Worm (Caenorhabditis elegans): ENCODE results near the gene twk-28.

Gene twk-28

ce11 chrX:4246237-4246697 lies 32.9 kb downstream of the twk-28 start:
- TF ChIP-seq lin-1 (GFP tag; IDR thresholded peaks at IDR 0.05) (no peak), F37D6.2 (tag; optimal IDR thresholded peaks at IDR 0.05) (no peak), D1046.2 (GFP tag; IDR thresholded peaks at IDR 0.05) (no peak), nhr-6 (tag; optimal IDR thresholded peaks at IDR 0.05) (no peak), daf-12 (tag; optimal IDR thresholded peaks at IDR 0.05) (no peak), mdt-29 (GFP tag; IDR thresholded peaks at IDR 0.05) (no peak), lim-7 (GFP tag; IDR thresholded peaks at IDR 0.05) (0 out of 2 replicates have a peak, but pooled peaks have one; percentile 54), spr-1 (tag; optimal IDR thresholded peaks at IDR 0.05) (peak; percentile 2), daf-19 (GFP tag; conservative IDR thresholded peaks at IDR 0.05) (no peak), nhr-28 (tag; optimal IDR thresholded peaks at IDR 0.05) (peak; percentile 18), T26A8.4 (GFP tag; IDR thresholded peaks at IDR 0.05) (peak; percentile 62; the same call in 1 of the 2 replicates), ceh-20 (GFP tag; IDR thresholded peaks at IDR 0.05) (0 out of 2 replicates have a peak, but pooled peaks have one; percentile 35), arid-1 (GFP tag; conservative IDR thresholded peaks at IDR 0.05) (no peak), unc-130 (GFP tag; optimal IDR thresholded peaks at IDR 0.05) (no peak), nhr-237 (tag; optimal IDR thresholded peaks at IDR 0.05) (no peak), hmg-1.1 (GFP tag; IDR thresholded peaks at IDR 0.05) (0 out of 2 replicates have a peak, but pooled peaks have one; percentile 7), mxl-3 (GFP tag; optimal IDR thresholded peaks at IDR 0.05) (peak; percentile 70), lin-15B (tag; optimal IDR thresholded peaks at IDR 0.05) (no peak), madf-5 (GFP tag; IDR thresholded peaks at IDR 0.05) (no peak), nhr-111 (GFP tag; optimal IDR thresholded peaks at IDR 0.05) (no peak), spr-3 (GFP tag; optimal IDR thresholded peaks at IDR 0.05) (no peak), lin-13 (GFP tag; optimal IDR thresholded peaks at IDR 0.05) (no peak), zip-2 (tag; optimal IDR thresholded peaks at IDR 0.05) (peak; percentile 23), ztf-11 (tag; optimal IDR thresholded peaks at IDR 0.05) (no peak), nhr-10 (tag; optimal IDR thresholded peaks at IDR 0.05) (peak; percentile 40), saeg-2 (GFP tag; IDR thresholded peaks at IDR 0.05) (no peak), gei-8 (GFP tag; optimal IDR thresholded peaks at IDR 0.05) (no peak), daf-16 (GFP tag; optimal IDR thresholded peaks at IDR 0.05) (peak; percentile 8 to 58), daf-16 (tag; optimal IDR thresholded peaks at IDR 0.05) (peak; percentile 70), ztf-7 (tag; optimal IDR thresholded peaks at IDR 0.05) (no peak), duxl-1 (tag; optimal IDR thresholded peaks at IDR 0.05; ENCODE audit: poor library complexity) (no peak), mep-1 (tag; optimal IDR thresholded peaks at IDR 0.05) (peak; percentile 48), nhr-25 (tag; optimal IDR thresholded peaks at IDR 0.05; ENCODE audit: borderline replicate concordance, insufficient read depth) (no peak), nhr-76 (tag; optimal IDR thresholded peaks at IDR 0.05) (no peak), nhr-41 (GFP tag; IDR thresholded peaks at IDR 0.05) (peak; percentile 38; the same call in 1 of the 2 replicates), mxl-2 (GFP tag; conservative IDR thresholded peaks at IDR 0.05) (0 out of 2 replicates have a peak, but pooled peaks have one; percentile 2), nhr-48 (tag; optimal IDR thresholded peaks at IDR 0.05) (no peak), unc-39 (tag; optimal IDR thresholded peaks at IDR 0.05) (no peak), mdl-1 (tag; optimal IDR thresholded peaks at IDR 0.05) (peak in 1 of 2 experiments; percentile 73), ceh-28 (tag; optimal IDR thresholded peaks at IDR 0.05) (no peak), nhr-77 (tag; optimal IDR thresholded peaks at IDR 0.05) (peak; percentile 37), fkh-10 (GFP tag; optimal IDR thresholded peaks at IDR 0.05) (no peak), ceh-44 (GFP tag; IDR thresholded peaks at IDR 0.05) (no peak), cey-2 (tag; optimal IDR thresholded peaks at IDR 0.05; ENCODE audit: borderline replicate concordance, insufficient read depth) (no peak), egl-27 (tag; optimal IDR thresholded peaks at IDR 0.05) (no peak), dve-1 (tag; optimal IDR thresholded peaks at IDR 0.05; ENCODE audit: insufficient read depth) (peak; percentile 65), skn-1 (tag; optimal IDR thresholded peaks at IDR 0.05) (no peak), rbr-2 (tag; optimal IDR thresholded peaks at IDR 0.05) (no peak), Y75B8A.6 (GFP tag; IDR thresholded peaks at IDR 0.05) (no peak), tag-97 (GFP tag; IDR thresholded peaks at IDR 0.05) (no peak), zfp-2 (tag; optimal IDR thresholded peaks at IDR 0.05) (no peak), attf-4 (tag; optimal IDR thresholded peaks at IDR 0.05) (no peak)
